Worm (Caenorhabditis elegans): ENCODE results near the gene pik-1.
"Not testable (repeated sequence)": the region's sequence is repeated elsewhere in the genome, so short reads cannot be mapped to it uniquely, and the experiment has no call there.

Gene pik-1

ce11 chrIV:13398728-13399127 is 17.1 kb upstream of the pik-1 start, which contains the start of gene Y62E10A.13:
Y62E10A.13 (minus strand) TSS chrIV:13399053.
- TF ChIP-seq T22C8.4 (GFP tag; IDR thresholded peaks at IDR 0.05): no peak
- TF ChIP-seq cog-1 (tag; optimal IDR thresholded peaks at IDR 0.05): no peak
- no peak for TF ChIP-seq med-1 (GFP tag; optimal IDR thresholded peaks at IDR 0.05; ENCODE audit: insufficient read depth)
- TF ChIP-seq tab-1 (GFP tag; IDR thresholded peaks at IDR 0.05): no peak
- TF ChIP-seq klf-2 (GFP tag; conservative IDR thresholded peaks at IDR 0.05): no peak
- no peak for TF ChIP-seq ztf-23 (GFP tag; IDR thresholded peaks at IDR 0.05)
- TF ChIP-seq ztf-29 (GFP tag; IDR thresholded peaks at IDR 0.05): no peak

- TF ChIP-seq tab-1 (GFP tag; IDR thresholded peaks at IDR 0.05): no peak
- TF ChIP-seq med-1 (GFP tag; optimal IDR thresholded peaks at IDR 0.05; ENCODE audit: insufficient read depth): no peak
- no peak for TF ChIP-seq ztf-23 (GFP tag; IDR thresholded peaks at IDR 0.05)
- no peak for TF ChIP-seq cog-1 (tag; optimal IDR thresholded peaks at IDR 0.05)
- no peak for TF ChIP-seq klf-2 (GFP tag; conservative IDR thresholded peaks at IDR 0.05)
- TF ChIP-seq flt-1 (GFP tag; IDR thresholded peaks at IDR 0.05): no peak
- TF ChIP-seq ref-1 (GFP tag; conservative IDR thresholded peaks at IDR 0.05): no peak
- TF ChIP-seq ztf-29 (GFP tag; IDR thresholded peaks at IDR 0.05): no peak
- no peak for TF ChIP-seq T22C8.4 (GFP tag; IDR thresholded peaks at IDR 0.05)
Measured at ce11 chrIV:13400456-13401364, 15.1 kb upstream of the pik-1 start, which contains the start of the genes memi-2 and cyp-31A5. memi-2 (minus strand) TSS chrIV:13400506. cyp-31A5 (plus strand) TSS chrIV:13401289.

ce11 chrIV:13408018-13408417 is 7.8 kb upstream of the pik-1 start, which contains the start of gene Y62E10A.19:
Y62E10A.19 (minus strand) TSS chrIV:13408306.
- TF ChIP-seq flt-1 (GFP tag; IDR thresholded peaks at IDR 0.05) (no peak), cog-1 (tag; optimal IDR thresholded peaks at IDR 0.05) (no peak), ztf-29 (GFP tag; IDR thresholded peaks at IDR 0.05) (no peak), med-1 (GFP tag; optimal IDR thresholded peaks at IDR 0.05; ENCODE audit: insufficient read depth) (no peak), ref-1 (GFP tag; conservative IDR thresholded peaks at IDR 0.05) (no peak)

- TF ChIP-seq ref-1 (GFP tag; conservative IDR thresholded peaks at IDR 0.05): no peak
- TF ChIP-seq T22C8.4 (GFP tag; IDR thresholded peaks at IDR 0.05): no peak
- peak; percentile 57; the same call in 1 of the 2 replicates for TF ChIP-seq ztf-29 (GFP tag; IDR thresholded peaks at IDR 0.05)
- peak; percentile 28 for TF ChIP-seq cog-1 (tag; optimal IDR thresholded peaks at IDR 0.05)
- no peak for TF ChIP-seq klf-2 (GFP tag; conservative IDR thresholded peaks at IDR 0.05)
- no peak for TF ChIP-seq ztf-23 (GFP tag; IDR thresholded peaks at IDR 0.05)
Measured at ce11 chrIV:13412845-13413383, 2.9 kb upstream of the pik-1 start, which contains the start of gene gcl-1. gcl-1 (minus strand) TSS chrIV:13412895.

DNA sequence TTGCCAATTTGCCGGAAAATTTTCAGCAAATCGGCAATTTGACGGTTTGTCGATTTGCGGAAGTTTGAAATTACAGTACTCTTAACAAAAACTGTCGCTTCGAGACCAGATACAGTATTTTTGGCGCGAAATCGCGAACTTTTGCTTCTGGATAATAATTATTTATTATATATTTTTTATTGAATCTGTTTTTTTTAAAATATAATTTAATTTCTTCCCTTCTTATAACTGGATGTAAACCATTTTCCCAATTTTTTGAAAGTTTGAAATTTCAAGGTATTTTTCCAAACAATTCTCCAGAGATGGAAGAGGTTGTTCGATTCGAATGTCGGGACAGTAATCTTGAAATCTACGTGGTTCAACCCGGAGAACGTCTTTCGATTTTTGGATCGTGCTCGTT is 6.4 kb downstream of the pik-1 start, which contains the start of gene nol-9:
TSS of gene nol-9 (plus strand) at position 301 of the 400 bp plus-strand sequence.
- TF ChIP-seq med-1 (GFP tag; optimal IDR thresholded peaks at IDR 0.05; ENCODE audit: insufficient read depth): no peak
- no peak for TF ChIP-seq ztf-29 (GFP tag; IDR thresholded peaks at IDR 0.05)
- no peak for TF ChIP-seq tab-1 (GFP tag; IDR thresholded peaks at IDR 0.05)
- TF ChIP-seq T22C8.4 (GFP tag; IDR thresholded peaks at IDR 0.05): no peak
- no peak for TF ChIP-seq cog-1 (tag; optimal IDR thresholded peaks at IDR 0.05)
- TF ChIP-seq klf-2 (GFP tag; conservative IDR thresholded peaks at IDR 0.05): no peak
- no peak for TF ChIP-seq ref-1 (GFP tag; conservative IDR thresholded peaks at IDR 0.05)
- TF ChIP-seq flt-1 (GFP tag; IDR thresholded peaks at IDR 0.05): no peak
- no peak for TF ChIP-seq ztf-23 (GFP tag; IDR thresholded peaks at IDR 0.05)

- no peak for TF ChIP-seq klf-2 (GFP tag; conservative IDR thresholded peaks at IDR 0.05)
- TF ChIP-seq flt-1 (GFP tag; IDR thresholded peaks at IDR 0.05): no peak
- TF ChIP-seq tab-1 (GFP tag; IDR thresholded peaks at IDR 0.05): no peak
- TF ChIP-seq ref-1 (GFP tag; conservative IDR thresholded peaks at IDR 0.05): no peak
- TF ChIP-seq ztf-23 (GFP tag; IDR thresholded peaks at IDR 0.05): no peak
- TF ChIP-seq med-1 (GFP tag; optimal IDR thresholded peaks at IDR 0.05; ENCODE audit: insufficient read depth): no peak
- no peak for TF ChIP-seq T22C8.4 (GFP tag; IDR thresholded peaks at IDR 0.05)
- TF ChIP-seq ztf-29 (GFP tag; IDR thresholded peaks at IDR 0.05): no peak
- TF ChIP-seq cog-1 (tag; optimal IDR thresholded peaks at IDR 0.05): no peak
Measured at ce11 chrIV:13429240-13429639, 13.4 kb downstream of the pik-1 start, which contains the start of gene K09B11.4. K09B11.4 (plus strand) TSS chrIV:13429540.

ce11 chrIV:13430137-13430536 is 14.3 kb downstream of the pik-1 start:
- TF ChIP-seq tab-1 (GFP tag; IDR thresholded peaks at IDR 0.05): 0 out of 2 replicates have a peak, but pooled peaks have one; percentile 52

- TF ChIP-seq ref-1 (GFP tag; conservative IDR thresholded peaks at IDR 0.05); tab-1 (GFP tag; IDR thresholded peaks at IDR 0.05); med-1 (GFP tag; optimal IDR thresholded peaks at IDR 0.05; ENCODE audit: insufficient read depth): not testable (repeated sequence)
Measured at ce11 chrIV:13433904-13434303, 18.1 kb downstream of the pik-1 start, which contains the start of gene K09B11.5. K09B11.5 (minus strand) TSS chrIV:13434004.

DNA sequence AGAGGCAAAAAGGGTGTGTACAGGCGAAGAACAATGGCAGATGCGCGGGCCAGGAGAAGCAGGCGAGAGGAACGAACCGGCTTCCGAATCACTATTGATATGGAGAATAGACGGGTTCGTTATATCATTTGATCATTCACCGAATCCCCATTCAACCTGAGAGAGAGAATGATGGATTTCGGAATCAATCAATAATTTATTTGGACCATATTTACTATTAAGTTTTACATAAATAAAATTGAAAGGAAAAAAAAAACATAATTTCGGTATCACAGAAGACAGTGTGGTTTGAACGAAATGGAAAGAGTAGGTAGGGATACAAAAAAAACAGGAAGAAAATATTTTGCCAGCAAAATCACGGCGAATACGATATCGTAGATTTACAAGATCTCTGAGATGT is 29.4 kb downstream of the pik-1 start, which contains the start of gene mam-3:
TSS of gene mam-3 (minus strand) at position 101 of the 400 bp plus-strand sequence.
- TF ChIP-seq T22C8.4 (GFP tag; IDR thresholded peaks at IDR 0.05) (no peak), flt-1 (GFP tag; IDR thresholded peaks at IDR 0.05) (no peak), tab-1 (GFP tag; IDR thresholded peaks at IDR 0.05) (no peak), med-1 (GFP tag; optimal IDR thresholded peaks at IDR 0.05; ENCODE audit: insufficient read depth) (no peak), cog-1 (tag; optimal IDR thresholded peaks at IDR 0.05) (no peak), ref-1 (GFP tag; conservative IDR thresholded peaks at IDR 0.05) (no peak), ztf-29 (GFP tag; IDR thresholded peaks at IDR 0.05) (no peak), klf-2 (GFP tag; conservative IDR thresholded peaks at IDR 0.05) (no peak), ztf-23 (GFP tag; IDR thresholded peaks at IDR 0.05) (no peak)

Data from whole organism, midembryonic.